Fruit fly (Drosophila melanogaster) whole organism, adult: ENCODE measurements around the gene Fam92.

Experiments
- CG12768 ChIP-seq: fragments of 200-800 bp; sonication (Bioruptor generic); optimal IDR thresholded peaks from 2 replicates; lab custom pipeline; 2017; ENCODE audit warnings: missing biosample characterization, missing genetic modification characterization, mild to moderate bottlenecking, moderate library complexity, missing genetic modification reagents
- CG33017 ChIP-seq: fragments of 200-800 bp; sonication (Bioruptor generic); optimal IDR thresholded peaks from 2 replicates; lab custom pipeline; 2018; ENCODE audit warnings: missing biosample characterization, mild to moderate bottlenecking, missing genetic modification characterization, moderate library complexity
- CG7045 ChIP-seq: fragments of 200-800 bp; sonication (Bioruptor generic); optimal IDR thresholded peaks from 2 replicates; lab custom pipeline; 2017; ENCODE audit warnings: missing biosample characterization, mild to moderate bottlenecking, missing genetic modification characterization
- CG7101 ChIP-seq: fragments of 200-800 bp; sonication (Bioruptor generic); optimal IDR thresholded peaks from 2 replicates; lab custom pipeline; 2018; ENCODE audit warnings: missing biosample characterization, mild to moderate bottlenecking, missing genetic modification characterization, moderate library complexity
- kay ChIP-seq: fragments of 200-800 bp; sonication (Bioruptor generic); peaks from one replicate; lab custom pipeline; 2016; ENCODE audit warnings: missing biosample characterization, missing genetic modification characterization, borderline replicate concordance

DNA sequence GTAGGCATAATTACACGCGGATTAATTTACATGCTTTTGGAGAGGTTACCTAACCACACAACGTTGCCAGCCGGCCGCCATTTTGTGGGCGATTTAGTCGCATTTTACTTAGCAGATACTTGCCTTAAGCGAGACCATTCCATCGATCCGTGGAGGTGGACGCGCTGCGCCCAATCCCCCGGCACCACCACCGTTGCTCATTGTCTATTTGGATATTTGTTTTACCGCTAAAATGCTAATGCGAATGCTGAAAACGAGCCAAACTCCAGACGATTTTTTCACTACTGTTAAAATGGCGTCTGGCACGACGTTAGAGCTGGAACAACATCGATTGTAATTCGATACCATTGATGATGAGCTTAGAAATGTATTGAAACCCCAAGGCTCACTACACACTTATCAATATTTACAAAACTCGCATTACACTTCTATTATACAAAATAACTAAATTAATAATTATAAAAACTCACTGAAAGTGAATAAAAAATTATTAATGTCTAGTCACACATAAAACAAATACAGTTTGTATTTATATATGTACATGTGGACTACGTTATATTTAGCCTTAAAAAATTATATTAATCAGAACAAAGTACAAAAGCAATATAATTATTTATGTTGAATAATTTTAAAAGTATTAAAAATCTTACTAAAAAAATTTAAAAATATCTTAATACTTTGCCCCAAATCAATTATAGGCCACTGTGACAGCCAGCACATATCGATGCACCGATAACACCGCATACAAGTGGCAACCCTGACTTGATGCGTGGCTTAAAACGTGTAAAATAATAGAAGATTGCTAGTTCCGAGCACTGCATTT is 9.2 kb downstream of the Fam92 start, which contains the start of gene eRF3:
- TF ChIP-seq kay (GFP tag; lab: Kevin White, UChicago), result no peak
- TF ChIP-seq CG7045 (GFP tag; lab: Kevin White, UChicago), result peak; percentile 75
- TF ChIP-seq CG7101 (tag; lab: Kevin White, UChicago), result peak; percentile 87
- TF ChIP-seq CG33017, result peak; percentile 82
- TF ChIP-seq CG12768, result peak; percentile 67
